Fruit fly (Drosophila melanogaster) whole organism, embryonic: ENCODE measurements around the gene hydra.

Experiments
- CG10209 ChIP-seq: fragments of 200-800 bp; sonication (Bioruptor generic); optimal IDR thresholded peaks from 3 replicates; lab custom pipeline; 2017; ENCODE audit warnings: missing biosample characterization, mild to moderate bottlenecking, missing genetic modification characterization, missing genetic modification reagents
- CG10366 ChIP-seq: fragments of 200-800 bp; sonication (Bioruptor generic); IDR thresholded peaks from 2 replicates; pipeline ENCODE4 v1.3.6; 2022; ENCODE audit warnings: missing biosample characterization, missing genetic modification characterization
- CG11247 ChIP-seq: fragments of 200-800 bp; sonication (Bioruptor generic); IDR thresholded peaks from 2 replicates; pipeline ENCODE4 v1.3.6; 2022; ENCODE audit warnings: missing biosample characterization, missing genetic modification characterization
- CG11398 ChIP-seq: fragments of 200-800 bp; sonication (Bioruptor generic); optimal IDR thresholded peaks from 2 replicates; lab custom pipeline; 2016; ENCODE audit warnings: missing biosample characterization, missing genetic modification characterization
- CG11695 ChIP-seq: fragments of 200-800 bp; sonication (Bioruptor generic); IDR thresholded peaks from 3 replicates; pipeline ENCODE4 v1.3.6; 2022; ENCODE audit warnings: missing biosample characterization, missing genetic modification characterization
- CG14050 ChIP-seq: fragments of 200-800 bp; sonication (Bioruptor generic); IDR thresholded peaks from 3 replicates; pipeline ENCODE4 v1.3.6; 2022; ENCODE audit warnings: missing biosample characterization, missing genetic modification characterization
- CG14710 ChIP-seq: fragments of 200-800 bp; sonication (Bioruptor generic); optimal IDR thresholded peaks from 3 replicates; lab custom pipeline; 2019; ENCODE audit warnings: missing biosample characterization, mild to moderate bottlenecking, missing genetic modification characterization, moderate library complexity
- CG30020 ChIP-seq: fragments of 200-800 bp; optimal IDR thresholded peaks from 2 replicates; lab custom pipeline; 2019; ENCODE audit warnings: missing biosample characterization, mild to moderate bottlenecking, missing genetic modification characterization, moderate library complexity
- CG31365 ChIP-seq: fragments of 200-800 bp; sonication (Bioruptor generic); optimal IDR thresholded peaks from 2 replicates; lab custom pipeline; 2018; ENCODE audit warnings: missing biosample characterization, mild to moderate bottlenecking, missing genetic modification characterization
- CG3163 ChIP-seq: fragments of 200-800 bp; sonication (Bioruptor generic); optimal IDR thresholded peaks from 3 replicates; lab custom pipeline; 2016; ENCODE audit warnings: missing biosample characterization, missing genetic modification characterization
- CG34422 ChIP-seq: fragments of 200-800 bp; sonication (Bioruptor generic); IDR thresholded peaks from 3 replicates; pipeline ENCODE4 v1.3.6; 2022; ENCODE audit warnings: missing biosample characterization, missing genetic modification characterization
- CG4404 ChIP-seq: fragments of 200-800 bp; sonication (Bioruptor generic); IDR thresholded peaks from 2 replicates; pipeline ENCODE4 v1.3.6; 2022; ENCODE audit warnings: missing biosample characterization, missing genetic modification characterization
- CG6791 ChIP-seq: fragments of 200-800 bp; sonication (Bioruptor generic); IDR thresholded peaks from 3 replicates; pipeline ENCODE4 v1.3.6; 2022; ENCODE audit warnings: missing biosample characterization, missing genetic modification characterization; ENCODE audit not compliant: partially characterized antibody
- CG7745 ChIP-seq: fragments of 200-800 bp; sonication (Bioruptor generic); optimal IDR thresholded peaks from 2 replicates; lab custom pipeline; 2018; ENCODE audit warnings: missing biosample characterization, mild to moderate bottlenecking, missing genetic modification characterization, moderate library complexity
- CG8944 ChIP-seq: fragments of 200-800 bp; sonication (Bioruptor generic); optimal IDR thresholded peaks from 3 replicates; lab custom pipeline; 2016; ENCODE audit warnings: missing biosample characterization, missing genetic modification characterization
- CG9727 ChIP-seq: fragments of 200-800 bp; sonication (Bioruptor generic); optimal IDR thresholded peaks from 3 replicates; lab custom pipeline; 2017; ENCODE audit warnings: missing biosample characterization, mild to moderate bottlenecking, missing genetic modification characterization
- Dip3 ChIP-seq: fragments of 200-800 bp; sonication (Bioruptor generic); optimal IDR thresholded peaks from 3 replicates; lab custom pipeline; 2016; ENCODE audit warnings: missing biosample characterization, missing genetic modification characterization
- Ets65A ChIP-seq: fragments of 200-800 bp; sonication (Bioruptor generic); peaks from one replicate; lab custom pipeline; 2016; ENCODE audit warnings: missing biosample characterization, missing genetic modification characterization
- Ets97D ChIP-seq: fragments of 200-800 bp; sonication (Bioruptor generic); optimal IDR thresholded peaks from 3 replicates; lab custom pipeline; 2016; ENCODE audit warnings: missing biosample characterization, missing genetic modification characterization
- Fer2 ChIP-seq: fragments of 200-800 bp; sonication (Bioruptor generic); optimal IDR thresholded peaks from 2 replicates; lab custom pipeline; 2018; ENCODE audit warnings: missing biosample characterization, mild to moderate bottlenecking, missing genetic modification characterization, moderate library complexity
- Hey ChIP-seq: fragments of 200-800 bp; sonication (Bioruptor generic); optimal IDR thresholded peaks from 3 replicates; lab custom pipeline; 2018; ENCODE audit warnings: missing biosample characterization, mild to moderate bottlenecking, missing genetic modification characterization
- Hr78 ChIP-seq, 2 experiments: fragments of 200-800 bp in 1 of 2; fragments of >200 bp in 1 of 2; sonication (Bioruptor generic) in 1 of 2; optimal IDR thresholded peaks; 2 replicates each; lab custom pipeline; 2017 to 2019; ENCODE audit warnings: missing biosample characterization in 2 of 2, missing genetic modification characterization in 2 of 2, mild to moderate bottlenecking in 1 of 2, moderate library complexity in 1 of 2
- Lhr ChIP-seq: fragments of 200-800 bp; sonication (Bioruptor generic); optimal IDR thresholded peaks from 3 replicates; lab custom pipeline; 2017; ENCODE audit warnings: mild to moderate bottlenecking, missing biosample characterization, missing genetic modification reagents, missing genetic modification characterization
- MTF-1 ChIP-seq: fragments of 200-800 bp; sonication (Bioruptor generic); optimal IDR thresholded peaks from 2 replicates; lab custom pipeline; 2018; ENCODE audit warnings: missing biosample characterization, mild to moderate bottlenecking, missing genetic modification characterization, borderline replicate concordance
- Myb ChIP-seq: fragments of 200-800 bp; sonication (Bioruptor generic); optimal IDR thresholded peaks from 2 replicates; lab custom pipeline; 2016; ENCODE audit warnings: missing biosample characterization, missing genetic modification characterization
- Oaz ChIP-seq: fragments of 200-800 bp; sonication (Bioruptor generic); IDR thresholded peaks from 2 replicates; pipeline ENCODE4 v1.3.6; 2022; ENCODE audit warnings: missing biosample characterization, missing genetic modification characterization
- PHDP ChIP-seq: fragments of 200-800 bp; sonication (Bioruptor generic); optimal IDR thresholded peaks from 3 replicates; lab custom pipeline; 2018; ENCODE audit warnings: missing biosample characterization, mild to moderate bottlenecking, missing genetic modification characterization, moderate library complexity
- Poxn ChIP-seq: fragments of 200-800 bp; sonication (Bioruptor generic); IDR thresholded peaks from 2 replicates; pipeline ENCODE4 v1.3.6; 2022; ENCODE audit warnings: missing biosample characterization, missing genetic modification characterization
- ap ChIP-seq: fragments of 200-800 bp; sonication (Bioruptor generic); IDR thresholded peaks from 2 replicates; pipeline ENCODE4 v1.3.6; 2022; ENCODE audit warnings: missing biosample characterization, missing genetic modification characterization
- bigmax ChIP-seq: fragments of 200-800 bp; sonication (Bioruptor generic); optimal IDR thresholded peaks from 2 replicates; lab custom pipeline; 2018; ENCODE audit warnings: missing biosample characterization, mild to moderate bottlenecking, missing genetic modification characterization
- cad ChIP-seq: fragments of >200 bp; optimal IDR thresholded peaks from 2 replicates; lab custom pipeline; 2017; ENCODE audit warnings: missing biosample characterization, missing genetic modification characterization
- caup ChIP-seq: fragments of 200-800 bp; sonication (Bioruptor generic); optimal IDR thresholded peaks from 3 replicates; lab custom pipeline; 2017; ENCODE audit warnings: missing biosample characterization, mild to moderate bottlenecking, missing genetic modification characterization, moderate library complexity; ENCODE audit not compliant: severe bottlenecking
- chn ChIP-seq: fragments of 200-800 bp; sonication (Bioruptor generic); optimal IDR thresholded peaks from 2 replicates; lab custom pipeline; 2016; ENCODE audit warnings: missing biosample characterization, missing genetic modification characterization
- ci ChIP-seq: fragments of 200-800 bp; sonication (Bioruptor generic); IDR thresholded peaks from 3 replicates; pipeline ENCODE4 v1.3.6; 2022; ENCODE audit warnings: missing biosample characterization, missing genetic modification characterization
- crol ChIP-seq: fragments of 200-800 bp; sonication (Bioruptor generic); IDR thresholded peaks from 2 replicates; pipeline ENCODE4 v1.3.6; 2022; ENCODE audit warnings: missing biosample characterization, missing genetic modification characterization
- gem ChIP-seq: fragments of 200-800 bp; sonication (Bioruptor generic); optimal IDR thresholded peaks from 2 replicates; lab custom pipeline; 2019; ENCODE audit warnings: missing biosample characterization, mild to moderate bottlenecking, missing genetic modification characterization, moderate library complexity
- grn ChIP-seq: fragments of 200-800 bp; sonication (Bioruptor generic); optimal IDR thresholded peaks from 3 replicates; lab custom pipeline; 2017; ENCODE audit warnings: missing biosample characterization, missing genetic modification characterization
- kah ChIP-seq: fragments of 200-800 bp; sonication (Bioruptor generic); optimal IDR thresholded peaks from 2 replicates; lab custom pipeline; 2018; ENCODE audit warnings: missing biosample characterization, mild to moderate bottlenecking, missing genetic modification characterization
- lilli ChIP-seq: fragments of 200-800 bp; sonication (Bioruptor generic); optimal IDR thresholded peaks from 3 replicates; lab custom pipeline; 2016; ENCODE audit warnings: missing biosample characterization, missing genetic modification characterization
- lov ChIP-seq, 2 experiments: fragments of 200-800 bp in 1 of 2; fragments of >200 bp in 1 of 2; sonication (Bioruptor generic) in 1 of 2; IDR thresholded peaks in 1 of 2; optimal IDR thresholded peaks in 1 of 2; 2 replicates in 1 of 2; 3 replicates in 1 of 2; pipeline versions ENCODE4 v1.3.6 to Lab custom; 2017 to 2022; ENCODE audit warnings: missing biosample characterization in 1 of 2, missing genetic modification characterization in 1 of 2
- nau ChIP-seq: fragments of 200-800 bp; sonication (Bioruptor generic); optimal IDR thresholded peaks from 3 replicates; lab custom pipeline; 2017; ENCODE audit warnings: missing biosample characterization, mild to moderate bottlenecking, missing genetic modification characterization, missing genetic modification reagents
- oc ChIP-seq: fragments of 200-800 bp; sonication (Bioruptor generic); optimal IDR thresholded peaks from 2 replicates; lab custom pipeline; 2018; ENCODE audit warnings: missing biosample characterization, mild to moderate bottlenecking, missing genetic modification characterization, moderate library complexity
- phol ChIP-seq: fragments of 200-800 bp; sonication (Bioruptor generic); optimal IDR thresholded peaks from 3 replicates; lab custom pipeline; 2018; ENCODE audit warnings: missing biosample characterization, mild to moderate bottlenecking, missing genetic modification characterization, moderate library complexity
- pnt ChIP-seq: fragments of 200-800 bp; sonication (Bioruptor generic); optimal IDR thresholded peaks from 3 replicates; lab custom pipeline; 2016; ENCODE audit warnings: missing biosample characterization, missing genetic modification characterization
- psq ChIP-seq: fragments of 200-800 bp; sonication (Bioruptor generic); optimal IDR thresholded peaks from 2 replicates; lab custom pipeline; 2017; ENCODE audit warnings: missing biosample characterization, missing genetic modification characterization
- pum ChIP-seq: fragments of 200-800 bp; sonication (Bioruptor generic); optimal IDR thresholded peaks from 2 replicates; lab custom pipeline; 2016; ENCODE audit warnings: missing biosample characterization, missing genetic modification characterization
- trem ChIP-seq: fragments of 200-800 bp; optimal IDR thresholded peaks from 3 replicates; lab custom pipeline; 2019; ENCODE audit warnings: missing biosample characterization, mild to moderate bottlenecking, missing genetic modification characterization, moderate library complexity
- yki ChIP-seq: fragments of >200 bp; optimal IDR thresholded peaks from 3 replicates; lab custom pipeline; 2018

hydra gene

DNA sequence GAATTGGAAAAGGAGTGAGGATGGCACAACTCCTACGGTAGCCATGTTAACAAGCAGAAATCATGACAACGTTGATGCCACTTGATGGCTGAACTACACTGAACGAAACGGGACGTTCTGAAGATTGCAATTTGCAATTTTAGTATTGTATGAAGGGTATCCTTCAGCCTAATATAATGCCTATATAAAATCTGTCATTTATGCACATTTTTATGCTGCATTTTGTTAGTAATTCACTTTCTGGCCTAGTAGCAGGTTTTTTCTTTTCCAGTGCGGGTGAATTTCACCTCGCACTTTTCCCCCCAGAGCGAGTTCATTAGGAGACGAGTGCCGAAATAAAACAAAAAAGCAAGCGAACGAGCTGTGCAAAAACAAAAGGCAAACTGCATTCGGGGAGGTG, 26.0 kb upstream of the hydra start (continued):
- TF ChIP-seq PHDP (tag; lab: Kevin White, UChicago) = no peak
- no peak for TF ChIP-seq CG10209 (GFP tag; lab: Kevin White, UChicago)
- TF ChIP-seq cad (GFP tag; lab: Kevin White, UChicago) = no peak
- TF ChIP-seq ap (GFP tag; lab: Robert Waterston, UW) = no peak
- peak; percentile 34 for TF ChIP-seq Ets65A (GFP tag; lab: Kevin White, UChicago)
- TF ChIP-seq grn (GFP tag; lab: Kevin White, UChicago) = no peak
- no peak for TF ChIP-seq CG7745 (tag; lab: Kevin White, UChicago)
- no peak for TF ChIP-seq Ets97D (GFP tag; lab: Kevin White, UChicago)
- TF ChIP-seq phol (tag; lab: Kevin White, UChicago) = peak; percentile 15
- no peak for TF ChIP-seq ci (GFP tag; lab: Robert Waterston, UW)
- no peak for TF ChIP-seq CG11398
- no peak for TF ChIP-seq yki (lab: Kevin White, UChicago)
- no peak for TF ChIP-seq oc (tag; lab: Kevin White, UChicago)
- TF ChIP-seq bigmax = no peak
- no peak for TF ChIP-seq lov (optimal IDR thresholded peaks at IDR 0.05; lab: Kevin White, UChicago)
- TF ChIP-seq lov (GFP tag; IDR thresholded peaks at IDR 0.05; lab: Robert Waterston, UW) = no peak
- peak; percentile 25; the same call in 1 of the 2 replicates for TF ChIP-seq CG4404
- no peak for TF ChIP-seq pnt (GFP tag; lab: Kevin White, UChicago)
- no peak for TF ChIP-seq CG8944 (GFP tag; lab: Kevin White, UChicago)
- TF ChIP-seq CG3163 = no peak
- no peak for TF ChIP-seq Fer2 (tag; lab: Kevin White, UChicago)
- no peak for TF ChIP-seq chn (GFP tag; lab: Kevin White, UChicago)
- no peak for TF ChIP-seq CG11695 (GFP tag; lab: Robert Waterston, UW)
- TF ChIP-seq trem (tag; lab: Kevin White, UChicago) = no peak
- no peak for TF ChIP-seq kah
- no peak for TF ChIP-seq Oaz (GFP tag; lab: Robert Waterston, UW)
- TF ChIP-seq nau (GFP tag; lab: Kevin White, UChicago) = no peak
- no peak for TF ChIP-seq CG10366 (GFP tag; lab: Robert Waterston, UW)
- TF ChIP-seq gem (tag; lab: Kevin White, UChicago) = peak; percentile 16
- no peak for TF ChIP-seq Myb (GFP tag; lab: Kevin White, UChicago)
- TF ChIP-seq CG34422 (GFP tag; lab: Robert Waterston, UW) = no peak
- TF ChIP-seq lilli (GFP tag; lab: Kevin White, UChicago) = no peak
- TF ChIP-seq crol (GFP tag; lab: Robert Waterston, UW) = no peak
- TF ChIP-seq Hey (tag; lab: Kevin White, UChicago) = no peak
- TF ChIP-seq MTF-1 (GFP tag; lab: Kevin White, UChicago) = no peak
- TF ChIP-seq CG11247 (GFP tag; lab: Robert Waterston, UW) = no peak
- no peak for TF ChIP-seq Poxn (GFP tag; lab: Robert Waterston, UW)
- TF ChIP-seq CG30020 (tag; lab: Kevin White, UChicago) = no peak
- TF ChIP-seq pum (GFP tag; lab: Kevin White, UChicago) = no peak
- no peak for TF ChIP-seq CG6791 (GFP tag; lab: Robert Waterston, UW)
- peak; percentile 12 for TF ChIP-seq CG9727 (GFP tag; lab: Kevin White, UChicago)
- no peak for TF ChIP-seq psq
- no peak for TF ChIP-seq Hr78 (GFP tag; optimal IDR thresholded peaks at IDR 0.05; lab: Kevin White, UChicago)
- TF ChIP-seq CG14710 (tag; lab: Kevin White, UChicago) = no peak
- TF ChIP-seq CG31365 (tag; lab: Kevin White, UChicago) = no peak
- TF ChIP-seq CG14050 (GFP tag; lab: Robert Waterston, UW) = no peak
- no peak for TF ChIP-seq caup (GFP tag; lab: Kevin White, UChicago)
- TF ChIP-seq Dip3 = no peak
- TF ChIP-seq Lhr (GFP tag; lab: Kevin White, UChicago) = no peak
